Fruit fly (Drosophila melanogaster) whole organism, embryonic: ENCODE results near the gene CG45099.
A peak's percentile ranks its signal among the peaks of the same experiment; 100 is the strongest.

Source experiments
- Antp ChIP-seq: fragments of 200-800 bp; sonication (Bioruptor generic); optimal IDR thresholded peaks from 3 replicates; lab custom pipeline; 2016; ENCODE audit warnings: missing biosample characterization, missing genetic modification characterization
- B-H1 ChIP-seq: fragments of 200-800 bp; sonication (Bioruptor generic); IDR thresholded peaks from 3 replicates; pipeline ENCODE4 v1.3.6; 2022; ENCODE audit warnings: missing biosample characterization, missing genetic modification characterization
- CG10979 ChIP-seq: fragments of 200-800 bp; sonication (Bioruptor generic); optimal IDR thresholded peaks from 2 replicates; lab custom pipeline; 2018; ENCODE audit warnings: missing biosample characterization, mild to moderate bottlenecking, missing genetic modification characterization, moderate library complexity
- CG13894 ChIP-seq: fragments of 200-800 bp; sonication (Bioruptor generic); optimal IDR thresholded peaks from 3 replicates; lab custom pipeline; 2018; ENCODE audit warnings: missing biosample characterization, mild to moderate bottlenecking, missing genetic modification characterization, moderate library complexity
- CG14667 ChIP-seq: fragments of 200-800 bp; sonication (Bioruptor generic); IDR thresholded peaks from 2 replicates; pipeline ENCODE4 v1.3.6; 2022; ENCODE audit warnings: missing biosample characterization, missing genetic modification characterization
- CG14710 ChIP-seq: fragments of 200-800 bp; sonication (Bioruptor generic); optimal IDR thresholded peaks from 3 replicates; lab custom pipeline; 2019; ENCODE audit warnings: missing biosample characterization, mild to moderate bottlenecking, missing genetic modification characterization, moderate library complexity
- CG1529 ChIP-seq: fragments of 200-800 bp; sonication (Bioruptor generic); optimal IDR thresholded peaks from 3 replicates; lab custom pipeline; 2018; ENCODE audit warnings: missing biosample characterization, missing genetic modification characterization
- CG18476 ChIP-seq: fragments of 200-800 bp; sonication (Bioruptor generic); optimal IDR thresholded peaks from 2 replicates; lab custom pipeline; 2016; ENCODE audit warnings: missing biosample characterization, mild to moderate bottlenecking, missing genetic modification characterization
- CG18764 ChIP-seq: fragments of 200-800 bp; sonication (Bioruptor generic); optimal IDR thresholded peaks from 3 replicates; lab custom pipeline; 2016; ENCODE audit warnings: missing biosample characterization, missing genetic modification characterization
- CG3407 ChIP-seq: fragments of 200-800 bp; sonication (Bioruptor generic); optimal IDR thresholded peaks from 2 replicates; lab custom pipeline; 2018; ENCODE audit warnings: missing biosample characterization, mild to moderate bottlenecking, missing genetic modification characterization
- CG34422 ChIP-seq: fragments of 200-800 bp; sonication (Bioruptor generic); IDR thresholded peaks from 3 replicates; pipeline ENCODE4 v1.3.6; 2022; ENCODE audit warnings: missing biosample characterization, missing genetic modification characterization
- CG4282 ChIP-seq: fragments of 200-800 bp; sonication (Bioruptor generic); optimal IDR thresholded peaks from 2 replicates; lab custom pipeline; 2016; ENCODE audit warnings: missing biosample characterization, missing genetic modification characterization
- CG6683 ChIP-seq: fragments of 200-800 bp; sonication (Bioruptor generic); optimal IDR thresholded peaks from 2 replicates; lab custom pipeline; 2017; ENCODE audit warnings: missing biosample characterization, mild to moderate bottlenecking, missing genetic modification characterization, missing genetic modification reagents
- CG7839 ChIP-seq: fragments of 200-800 bp; sonication (Bioruptor generic); optimal IDR thresholded peaks from 3 replicates; lab custom pipeline; 2018; ENCODE audit warnings: missing biosample characterization, mild to moderate bottlenecking, missing genetic modification characterization, moderate library complexity
- CG8089 ChIP-seq: fragments of 200-800 bp; sonication (Bioruptor generic); optimal IDR thresholded peaks from 3 replicates; lab custom pipeline; 2016; ENCODE audit warnings: missing biosample characterization, missing genetic modification characterization
- CG8359 ChIP-seq: fragments of 200-800 bp; sonication (Bioruptor generic); optimal IDR thresholded peaks from 2 replicates; lab custom pipeline; 2017; ENCODE audit warnings: missing biosample characterization, mild to moderate bottlenecking, missing genetic modification characterization, borderline replicate concordance
- Dll ChIP-seq: fragments of 200-800 bp; sonication (Bioruptor generic); IDR thresholded peaks from 4 replicates; pipeline ENCODE4 v1.3.6; 2022; ENCODE audit warnings: missing biosample characterization, missing genetic modification characterization; ENCODE audit not compliant: partially characterized antibody
- Fer2 ChIP-seq: fragments of 200-800 bp; sonication (Bioruptor generic); optimal IDR thresholded peaks from 2 replicates; lab custom pipeline; 2018; ENCODE audit warnings: missing biosample characterization, mild to moderate bottlenecking, missing genetic modification characterization, moderate library complexity
- HLH54F ChIP-seq: fragments of 200-800 bp; sonication (Bioruptor generic); optimal IDR thresholded peaks from 3 replicates; lab custom pipeline; 2016; ENCODE audit warnings: missing biosample characterization, missing genetic modification characterization
- Hr39 ChIP-seq: fragments of >200 bp; optimal IDR thresholded peaks from 2 replicates; lab custom pipeline; 2017
- Lim3 ChIP-seq: fragments of 200-800 bp; sonication (Bioruptor generic); IDR thresholded peaks from 2 replicates; pipeline ENCODE4 v1.3.6; 2022; ENCODE audit warnings: missing biosample characterization, missing genetic modification characterization
- MBD-R2 ChIP-seq: fragments of 200-800 bp; sonication (Bioruptor generic); IDR thresholded peaks from 2 replicates; pipeline ENCODE4 v1.3.6; 2022; ENCODE audit warnings: missing biosample characterization, missing genetic modification characterization
- NC2α ChIP-seq: fragments of 200-800 bp; sonication (Bioruptor generic); optimal IDR thresholded peaks from 2 replicates; lab custom pipeline; 2016; ENCODE audit warnings: missing biosample characterization, missing genetic modification characterization
- Ssrp ChIP-seq: fragments of 200-800 bp; sonication (Bioruptor generic); optimal IDR thresholded peaks from 2 replicates; lab custom pipeline; 2018; ENCODE audit warnings: missing biosample characterization, mild to moderate bottlenecking, missing genetic modification characterization, moderate library complexity
- Xrp1 ChIP-seq: fragments of 200-800 bp; sonication (Bioruptor generic); IDR thresholded peaks from 2 replicates; pipeline ENCODE4 v1.3.6; 2022; ENCODE audit warnings: missing biosample characterization, missing genetic modification characterization
- ac ChIP-seq: fragments of 200-800 bp; sonication (Bioruptor generic); optimal IDR thresholded peaks from 3 replicates; lab custom pipeline; 2017; ENCODE audit warnings: missing biosample characterization, mild to moderate bottlenecking, missing genetic modification characterization
- bbx ChIP-seq: fragments of 200-800 bp; sonication (Bioruptor generic); IDR thresholded peaks from 2 replicates; pipeline ENCODE4 v1.3.6; 2022; ENCODE audit warnings: missing biosample characterization, missing genetic modification characterization; ENCODE audit not compliant: partially characterized antibody
- bigmax ChIP-seq: fragments of 200-800 bp; sonication (Bioruptor generic); optimal IDR thresholded peaks from 2 replicates; lab custom pipeline; 2018; ENCODE audit warnings: missing biosample characterization, mild to moderate bottlenecking, missing genetic modification characterization
- cas ChIP-seq: fragments of 200-800 bp; sonication (Bioruptor generic); IDR thresholded peaks from 2 replicates; pipeline ENCODE4 v1.3.6; 2022; ENCODE audit warnings: missing biosample characterization, missing genetic modification characterization
- chn ChIP-seq: fragments of 200-800 bp; sonication (Bioruptor generic); optimal IDR thresholded peaks from 2 replicates; lab custom pipeline; 2016; ENCODE audit warnings: missing biosample characterization, missing genetic modification characterization
- ci ChIP-seq: fragments of 200-800 bp; sonication (Bioruptor generic); IDR thresholded peaks from 3 replicates; pipeline ENCODE4 v1.3.6; 2022; ENCODE audit warnings: missing biosample characterization, missing genetic modification characterization
- insv ChIP-seq, 2 experiments: fragments of 200-800 bp; sonication (Bioruptor generic); optimal IDR thresholded peaks; 3 replicates each; lab custom pipeline; 2016 to 2018; ENCODE audit warnings: missing biosample characterization in 2 of 2, missing genetic modification characterization in 2 of 2
- kah ChIP-seq: fragments of 200-800 bp; sonication (Bioruptor generic); optimal IDR thresholded peaks from 2 replicates; lab custom pipeline; 2018; ENCODE audit warnings: missing biosample characterization, mild to moderate bottlenecking, missing genetic modification characterization
- klu ChIP-seq: fragments of 200-800 bp; sonication (Bioruptor generic); IDR thresholded peaks from 2 replicates; pipeline ENCODE4 v1.3.6; 2022; ENCODE audit warnings: missing biosample characterization, missing genetic modification characterization
- mirr ChIP-seq: fragments of 200-800 bp; sonication (Bioruptor generic); optimal IDR thresholded peaks from 3 replicates; lab custom pipeline; 2018; ENCODE audit warnings: missing biosample characterization, mild to moderate bottlenecking, missing genetic modification characterization
- nerfin-1 ChIP-seq: fragments of 200-800 bp; sonication (Bioruptor generic); optimal IDR thresholded peaks from 3 replicates; lab custom pipeline; 2019; ENCODE audit warnings: missing biosample characterization, mild to moderate bottlenecking, missing genetic modification characterization, moderate library complexity
- pan ChIP-seq, 4 experiments: fragments of >200 bp in 3 of 4; fragments of 200-800 bp in 1 of 4; sonication (Bioruptor generic) in 1 of 4; optimal IDR thresholded peaks in 3 of 4; IDR thresholded peaks in 1 of 4; 2 replicates each; pipeline versions ENCODE4 v1.3.6 to Lab custom; 2017 to 2022; ENCODE audit warnings: missing biosample characterization in 2 of 4, missing genetic modification characterization in 2 of 4, mixed read lengths in 1 of 4
- pb ChIP-seq: fragments of 200-800 bp; sonication (Bioruptor generic); optimal IDR thresholded peaks from 3 replicates; lab custom pipeline; 2016; ENCODE audit warnings: missing biosample characterization, missing genetic modification characterization
- sim ChIP-seq: fragments of 200-800 bp; sonication (Bioruptor generic); IDR thresholded peaks from 2 replicates; pipeline ENCODE4 v1.3.6; 2022; ENCODE audit warnings: missing biosample characterization, missing genetic modification characterization
- zfh1 ChIP-seq: fragments of 200-800 bp; sonication (Bioruptor generic); IDR thresholded peaks from 3 replicates; pipeline ENCODE4 v1.3.6; 2022; ENCODE audit warnings: missing biosample characterization, missing genetic modification characterization

CG45099 gene

dm6 chr3R:22049134-22049796, 15.2 kb upstream of the CG45099 start (continued):
- TF ChIP-seq nerfin-1 (peak; percentile 55), insv (GFP tag; optimal IDR thresholded peaks at IDR 0.05; lab: Kevin White, UChicago) (no peak), CG18764 (GFP tag; lab: Kevin White, UChicago) (peak; percentile 55), klu (GFP tag; lab: Robert Waterston, UW) (peak; percentile 66), NC2α (GFP tag; lab: Kevin White, UChicago) (peak; percentile 20), kah (peak; percentile 68), HLH54F (GFP tag; lab: Kevin White, UChicago) (peak; percentile 71), CG1529 (GFP tag; lab: Kevin White, UChicago) (peak; percentile 75), Antp (peak; percentile 69), ac (GFP tag; lab: Kevin White, UChicago) (peak; percentile 22), Hr39 (lab: Kevin White, UChicago) (no peak), CG7839 (tag; lab: Kevin White, UChicago) (peak; percentile 85), CG8089 (GFP tag; lab: Kevin White, UChicago) (peak; percentile 53), CG8359 (GFP tag; lab: Kevin White, UChicago) (peak; percentile 34), ci (GFP tag; lab: Robert Waterston, UW) (peak; percentile 94), CG3407 (GFP tag; lab: Kevin White, UChicago) (peak; percentile 76), chn (GFP tag; lab: Kevin White, UChicago) (peak; percentile 77), B-H1 (peak; percentile 72), Ssrp (tag; lab: Kevin White, UChicago) (peak; percentile 71), zfh1 (peak; percentile 81), pb (GFP tag; lab: Kevin White, UChicago) (peak; percentile 64), CG6683 (peak; percentile 60), CG4282 (GFP tag; lab: Kevin White, UChicago) (no peak), MBD-R2 (GFP tag; lab: Robert Waterston, UW) (peak; percentile 54; the same call in 1 of the 2 replicates), CG14710 (peak; percentile 62), Lim3 (GFP tag; lab: Robert Waterston, UW) (0 out of 2 replicates have a peak, but pooled peaks have one; percentile 27), CG34422 (GFP tag; lab: Robert Waterston, UW) (peak; percentile 77), pan (optimal IDR thresholded peaks at IDR 0.05; lab: Kevin White, UChicago) (no peak), pan (GFP tag; optimal IDR thresholded peaks at IDR 0.05 in 1 of 2, IDR thresholded peaks at IDR 0.05 in 1 of 2) (peak in 1 of 2 experiments; percentile 87), CG14667 (peak; percentile 68), Xrp1 (peak; percentile 86), bigmax (no peak), sim (peak; percentile 80), bbx (GFP tag; lab: Robert Waterston, UW) (no peak), mirr (GFP tag; lab: Kevin White, UChicago) (no peak), CG13894 (tag; lab: Kevin White, UChicago) (peak; percentile 71), Fer2 (tag; lab: Kevin White, UChicago) (peak; percentile 35), cas (peak; percentile 37; the same call in 1 of the 2 replicates), CG18476 (GFP tag; lab: Kevin White, UChicago) (peak; percentile 60), Dll (GFP tag; lab: Robert Waterston, UW) (0 out of 4 replicates have a peak, but pooled peaks have one; percentile 12), CG10979 (tag; lab: Kevin White, UChicago) (peak; percentile 79)
